Fruit fly (Drosophila melanogaster): Measurements from ENCODE around the gene Ero1L.

The Ero1L gene

DNA sequence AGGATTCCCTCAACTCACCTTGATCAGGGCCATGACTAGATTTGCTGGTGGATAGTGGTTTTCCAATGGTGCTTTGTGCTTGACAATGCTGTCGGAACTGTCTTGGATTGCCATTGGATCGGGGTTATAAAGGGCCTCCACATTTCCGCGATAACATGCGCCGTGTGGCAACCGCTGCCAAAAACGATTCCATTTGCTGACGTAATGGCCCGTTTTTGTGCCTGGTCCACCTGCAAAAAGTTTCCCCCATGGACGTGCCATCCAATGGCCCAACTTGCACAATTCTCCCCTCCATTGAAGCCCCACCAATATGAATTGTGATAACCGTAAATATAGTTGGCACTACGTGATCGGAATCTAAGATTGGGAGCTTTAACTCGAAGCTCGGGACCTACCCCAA lies 41.2 kb downstream of the Ero1L start, which contains the start of gene Cpr64Ab:
Gene Cpr64Ab, minus strand, starts transcription at position 101 of the 400 bp plus-strand sequence.
- TF ChIP-seq Crg-1 (GFP tag; optimal IDR thresholded peaks at IDR 0.05): no peak
- TF ChIP-seq CG7101 (tag; optimal IDR thresholded peaks at IDR 0.05): no peak
- TF ChIP-seq CG1620 (GFP tag; optimal IDR thresholded peaks at IDR 0.05): no peak
- TF ChIP-seq Hr96 (GFP tag; optimal IDR thresholded peaks at IDR 0.05): no peak
- TF ChIP-seq bab1 (GFP tag; optimal IDR thresholded peaks at IDR 0.05): no peak
- no peak for TF ChIP-seq CG11617 (GFP tag; optimal IDR thresholded peaks at IDR 0.05)
- no peak for TF ChIP-seq CG5204 (GFP tag; optimal IDR thresholded peaks at IDR 0.05)
- no peak for TF ChIP-seq CG7045 (GFP tag; optimal IDR thresholded peaks at IDR 0.05)
- no peak for TF ChIP-seq CG12768 (GFP tag; optimal IDR thresholded peaks at IDR 0.05)
- TF ChIP-seq toe (GFP tag; optimal IDR thresholded peaks at IDR 0.05): no peak
- no peak for TF ChIP-seq pad (GFP tag; optimal IDR thresholded peaks at IDR 0.05)
- TF ChIP-seq CG14711 (tag; optimal IDR thresholded peaks at IDR 0.05): no peak
- no peak for TF ChIP-seq cnc (optimal IDR thresholded peaks at IDR 0.05)
- no peak for TF ChIP-seq ovo (GFP tag; optimal IDR thresholded peaks at IDR 0.05)
- no peak for TF ChIP-seq kay (GFP tag; ENCODE audit: borderline replicate concordance)
- TF ChIP-seq Mnt (GFP tag; optimal IDR thresholded peaks at IDR 0.05): no peak
- no peak for TF ChIP-seq Clk (GFP tag; optimal IDR thresholded peaks at IDR 0.05)
- no peak for TF ChIP-seq tj (GFP tag; optimal IDR thresholded peaks at IDR 0.05)
- no peak for TF ChIP-seq cic (GFP tag; optimal IDR thresholded peaks at IDR 0.05)

DNA sequence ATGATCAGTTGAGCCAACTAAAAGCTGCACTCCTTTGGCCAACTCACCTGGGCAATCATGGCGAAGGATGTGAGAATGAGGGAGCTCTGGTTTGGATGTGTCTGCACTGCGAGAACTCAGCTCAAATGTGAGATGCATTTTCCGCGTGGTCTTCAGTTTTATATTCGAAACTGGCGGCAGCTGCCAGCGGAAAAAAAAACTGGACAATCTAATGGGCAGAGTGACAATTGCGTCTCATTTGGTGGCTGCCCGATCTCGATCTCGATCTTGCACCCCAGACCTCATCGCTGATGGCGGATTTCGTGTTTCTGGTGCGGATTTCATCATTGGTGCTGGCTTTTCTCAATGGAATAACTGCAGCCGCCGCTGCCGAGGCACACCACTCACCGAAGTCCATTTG lies 42.6 kb downstream of the Ero1L start, which contains the start of gene Cpr64Ac:
Gene Cpr64Ac, minus strand, starts transcription at position 101 of the 400 bp plus-strand sequence.
- TF ChIP-seq pad (GFP tag; optimal IDR thresholded peaks at IDR 0.05) (no peak), CG7045 (GFP tag; optimal IDR thresholded peaks at IDR 0.05) (no peak), CG5204 (GFP tag; optimal IDR thresholded peaks at IDR 0.05) (no peak), ovo (GFP tag; optimal IDR thresholded peaks at IDR 0.05) (no peak), CG33017 (tag; optimal IDR thresholded peaks at IDR 0.05) (no peak), tj (GFP tag; optimal IDR thresholded peaks at IDR 0.05) (no peak), bab1 (GFP tag; optimal IDR thresholded peaks at IDR 0.05) (no peak), cnc (optimal IDR thresholded peaks at IDR 0.05) (no peak), Crg-1 (GFP tag; optimal IDR thresholded peaks at IDR 0.05) (no peak), Hr96 (GFP tag; optimal IDR thresholded peaks at IDR 0.05) (no peak), CG12768 (GFP tag; optimal IDR thresholded peaks at IDR 0.05) (no peak), cic (GFP tag; optimal IDR thresholded peaks at IDR 0.05) (no peak), CG7101 (tag; optimal IDR thresholded peaks at IDR 0.05) (no peak), kay (GFP tag; ENCODE audit: borderline replicate concordance) (no peak), Clk (GFP tag; optimal IDR thresholded peaks at IDR 0.05) (no peak), toe (GFP tag; optimal IDR thresholded peaks at IDR 0.05) (no peak), CG14711 (tag; optimal IDR thresholded peaks at IDR 0.05) (no peak), CG1620 (GFP tag; optimal IDR thresholded peaks at IDR 0.05) (no peak)

DNA sequence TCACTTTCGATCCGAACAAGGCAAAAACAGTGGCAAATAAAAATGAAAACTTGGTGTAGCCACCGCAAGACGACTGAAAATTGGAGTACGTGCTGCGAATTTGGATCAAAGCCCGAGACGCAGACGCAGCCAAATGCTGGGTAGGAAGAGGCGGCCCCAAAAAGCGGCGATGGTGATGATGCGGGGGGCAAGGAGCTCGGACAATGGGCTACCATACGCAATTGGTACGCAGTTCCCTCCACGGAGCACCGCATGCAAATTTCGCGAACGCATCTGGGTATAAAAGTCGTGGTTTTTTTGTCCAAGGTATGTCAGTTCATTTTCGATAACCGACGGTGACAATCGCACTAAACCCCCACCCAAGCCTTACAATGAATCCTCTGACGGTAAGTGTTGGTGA lies 44.9 kb downstream of the Ero1L start, which contains the start of gene Cpr64Ad:
Gene Cpr64Ad, plus strand, starts transcription at position 301 of the 400 bp plus-strand sequence.
- no peak for TF ChIP-seq CG11617 (GFP tag; optimal IDR thresholded peaks at IDR 0.05)
- TF ChIP-seq cic (GFP tag; optimal IDR thresholded peaks at IDR 0.05): no peak
- TF ChIP-seq bab1 (GFP tag; optimal IDR thresholded peaks at IDR 0.05): no peak
- TF ChIP-seq CG33017 (tag; optimal IDR thresholded peaks at IDR 0.05): no peak
- no peak for TF ChIP-seq CG7045 (GFP tag; optimal IDR thresholded peaks at IDR 0.05)
- no peak for TF ChIP-seq CG14711 (tag; optimal IDR thresholded peaks at IDR 0.05)
- TF ChIP-seq CG12768 (GFP tag; optimal IDR thresholded peaks at IDR 0.05): no peak

DNA sequence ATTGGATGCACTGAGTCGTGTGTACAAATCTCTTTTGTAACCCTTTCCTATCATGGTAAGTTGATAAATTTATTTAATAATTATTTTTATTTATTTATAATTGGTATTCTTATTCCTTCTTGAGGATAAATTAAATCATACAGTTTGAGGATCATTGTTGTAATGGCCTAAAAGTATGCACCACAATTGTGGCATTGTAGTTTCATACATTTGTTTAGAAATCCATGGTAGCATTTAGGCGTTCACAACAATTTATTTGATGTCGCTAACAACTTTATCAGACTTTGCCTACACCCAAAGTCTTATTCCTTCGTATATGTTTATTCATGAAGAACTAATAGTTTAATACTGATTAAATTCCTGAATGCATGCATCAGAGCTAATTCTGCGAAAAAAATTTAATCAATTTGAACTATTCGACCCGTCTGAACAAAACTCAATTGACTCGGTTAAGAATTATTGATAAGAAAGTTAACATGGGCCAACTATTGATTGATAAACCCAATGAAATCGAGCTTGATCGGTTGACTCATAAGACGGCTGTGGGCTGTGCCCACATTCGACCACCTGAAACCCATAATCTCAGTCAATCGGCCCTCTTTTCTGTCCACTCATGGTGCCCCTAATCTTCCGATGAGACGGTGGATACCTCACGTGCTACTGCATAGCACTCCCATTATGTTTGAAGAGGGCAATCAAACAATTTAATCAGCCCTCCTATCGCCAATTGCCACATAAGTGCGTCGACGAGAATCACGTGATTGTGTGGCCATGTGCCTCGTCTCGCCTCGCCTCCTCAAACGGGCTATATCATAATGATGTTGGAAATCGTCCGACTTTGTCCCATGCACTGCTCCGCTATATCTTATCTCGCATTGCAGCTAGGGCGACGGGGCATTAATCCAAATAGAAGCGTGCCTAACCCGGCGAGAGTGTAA lies 49.4 kb downstream of the Ero1L start:
- no peak for TF ChIP-seq toe (GFP tag; optimal IDR thresholded peaks at IDR 0.05)
- TF ChIP-seq Crg-1 (GFP tag; optimal IDR thresholded peaks at IDR 0.05): no peak
- no peak for TF ChIP-seq Hr96 (GFP tag; optimal IDR thresholded peaks at IDR 0.05)
- TF ChIP-seq pad (GFP tag; optimal IDR thresholded peaks at IDR 0.05): no peak
- no peak for TF ChIP-seq CG5204 (GFP tag; optimal IDR thresholded peaks at IDR 0.05)
- peak; percentile 8 for TF ChIP-seq CG33017 (tag; optimal IDR thresholded peaks at IDR 0.05)
- TF ChIP-seq Mnt (GFP tag; optimal IDR thresholded peaks at IDR 0.05): no peak
- TF ChIP-seq ovo (GFP tag; optimal IDR thresholded peaks at IDR 0.05): no peak
- no peak for TF ChIP-seq CG7101 (tag; optimal IDR thresholded peaks at IDR 0.05)
- TF ChIP-seq CG1620 (GFP tag; optimal IDR thresholded peaks at IDR 0.05): no peak
- TF ChIP-seq bab1 (GFP tag; optimal IDR thresholded peaks at IDR 0.05): no peak
- peak; percentile 73 for TF ChIP-seq kay (GFP tag; ENCODE audit: borderline replicate concordance)
- no peak for TF ChIP-seq CG14711 (tag; optimal IDR thresholded peaks at IDR 0.05)
- TF ChIP-seq cnc (optimal IDR thresholded peaks at IDR 0.05): peak in 1 of 2 experiments; percentile 47
- TF ChIP-seq Clk (GFP tag; optimal IDR thresholded peaks at IDR 0.05): no peak
- peak; percentile 23 for TF ChIP-seq CG12768 (GFP tag; optimal IDR thresholded peaks at IDR 0.05)
- TF ChIP-seq CG11617 (GFP tag; optimal IDR thresholded peaks at IDR 0.05): no peak
- TF ChIP-seq tj (GFP tag; optimal IDR thresholded peaks at IDR 0.05): no peak
- TF ChIP-seq cic (GFP tag; optimal IDR thresholded peaks at IDR 0.05): peak; percentile 59
- TF ChIP-seq CG7045 (GFP tag; optimal IDR thresholded peaks at IDR 0.05): no peak

DNA sequence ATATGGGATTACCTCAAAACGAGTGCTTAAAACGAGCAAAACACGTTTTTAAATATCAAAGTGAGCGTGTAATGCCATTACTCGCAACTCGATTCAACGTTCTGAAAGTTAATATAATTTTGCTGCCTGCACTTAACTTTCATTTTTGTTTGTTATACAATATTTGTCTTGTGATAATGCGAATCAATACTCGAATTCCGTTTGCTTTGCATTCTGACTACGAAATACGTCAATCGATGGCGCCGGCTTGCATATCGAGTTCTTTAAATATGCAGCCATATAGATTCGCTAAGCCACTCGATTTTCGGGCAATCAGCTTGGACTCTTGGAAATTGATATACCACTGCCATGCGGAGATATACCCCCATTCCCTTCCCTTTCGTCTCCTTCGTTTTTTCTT lies 50.5 kb downstream of the Ero1L start:
- TF ChIP-seq CG5204 (GFP tag; optimal IDR thresholded peaks at IDR 0.05): no peak
- TF ChIP-seq tj (GFP tag; optimal IDR thresholded peaks at IDR 0.05): peak; percentile 71

DNA sequence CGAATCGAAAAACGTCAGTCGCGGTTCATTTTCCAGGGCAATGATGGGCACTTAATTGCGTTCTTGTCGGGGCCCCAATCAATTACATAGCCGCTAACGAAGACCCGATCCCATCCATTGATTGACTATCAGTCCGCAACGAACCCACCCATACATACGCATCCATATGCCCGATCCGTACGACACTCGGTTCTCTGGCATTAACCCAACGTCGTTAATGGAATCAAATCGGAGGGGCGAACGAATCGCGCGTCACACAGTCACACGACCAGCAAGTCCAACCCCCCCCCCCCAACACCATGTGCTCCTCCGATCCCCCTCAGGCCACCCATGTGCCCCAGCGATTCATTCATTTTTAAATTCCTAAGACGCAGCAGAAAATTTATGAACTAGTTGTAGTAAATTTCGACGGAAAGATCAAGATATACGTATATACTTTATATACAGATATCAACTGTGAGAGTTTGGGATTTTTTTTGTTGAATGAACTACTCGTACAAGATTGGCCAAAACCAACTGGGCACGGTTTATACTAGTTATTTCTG lies 51.1 kb downstream of the Ero1L start:
- TF ChIP-seq Crg-1 (GFP tag; optimal IDR thresholded peaks at IDR 0.05): no peak
- no peak for TF ChIP-seq ovo (GFP tag; optimal IDR thresholded peaks at IDR 0.05)
- no peak for TF ChIP-seq cnc (optimal IDR thresholded peaks at IDR 0.05)
- no peak for TF ChIP-seq Clk (GFP tag; optimal IDR thresholded peaks at IDR 0.05)
- no peak for TF ChIP-seq CG5204 (GFP tag; optimal IDR thresholded peaks at IDR 0.05)
- peak; percentile 84 for TF ChIP-seq tj (GFP tag; optimal IDR thresholded peaks at IDR 0.05)
- TF ChIP-seq toe (GFP tag; optimal IDR thresholded peaks at IDR 0.05): no peak
- TF ChIP-seq pad (GFP tag; optimal IDR thresholded peaks at IDR 0.05): peak; percentile 54
- peak; percentile 6 for TF ChIP-seq CG14711 (tag; optimal IDR thresholded peaks at IDR 0.05)
- peak; percentile 10 for TF ChIP-seq CG7101 (tag; optimal IDR thresholded peaks at IDR 0.05)
- peak; percentile 59 for TF ChIP-seq CG33017 (tag; optimal IDR thresholded peaks at IDR 0.05)
- peak; percentile 99 for TF ChIP-seq cic (GFP tag; optimal IDR thresholded peaks at IDR 0.05)
- TF ChIP-seq CG12768 (GFP tag; optimal IDR thresholded peaks at IDR 0.05): peak; percentile 82
- TF ChIP-seq CG11617 (GFP tag; optimal IDR thresholded peaks at IDR 0.05): no peak
- TF ChIP-seq CG1620 (GFP tag; optimal IDR thresholded peaks at IDR 0.05): no peak
- TF ChIP-seq kay (GFP tag; ENCODE audit: borderline replicate concordance): no peak
- TF ChIP-seq bab1 (GFP tag; optimal IDR thresholded peaks at IDR 0.05): no peak
- peak; percentile 83 for TF ChIP-seq Mnt (GFP tag; optimal IDR thresholded peaks at IDR 0.05)
- TF ChIP-seq CG7045 (GFP tag; optimal IDR thresholded peaks at IDR 0.05): peak; percentile 50
- no peak for TF ChIP-seq Hr96 (GFP tag; optimal IDR thresholded peaks at IDR 0.05)

Data from whole organism, adult.